Worm (Caenorhabditis elegans): Measurements from ENCODE around the gene F07C3.16.

DNA sequence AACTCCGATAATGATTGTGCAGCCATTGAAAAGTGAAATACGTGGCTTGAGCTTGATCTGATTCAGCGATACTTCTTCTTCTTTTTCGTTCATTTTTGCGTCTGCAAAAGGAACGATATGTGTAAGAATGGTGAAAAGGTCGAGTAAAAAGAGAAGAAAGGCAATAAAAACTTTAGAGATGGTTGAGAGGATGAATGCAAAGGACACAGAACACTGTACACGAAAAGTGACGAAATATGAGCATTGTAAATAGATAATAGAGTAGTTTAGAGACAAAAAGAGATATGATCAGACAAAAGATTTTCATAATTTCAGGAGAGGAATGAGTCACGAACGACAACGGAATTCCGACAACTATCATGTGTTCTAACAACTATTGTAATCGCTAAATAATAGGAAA is 11.1 kb downstream of the F07C3.16 start, which contains the start of gene aat-2:
- TF ChIP-seq unc-130 (GFP tag; optimal IDR thresholded peaks at IDR 0.05) (no peak), lin-40 (tag; optimal IDR thresholded peaks at IDR 0.05) (no peak), Y56A3A.18 (GFP tag; IDR thresholded peaks at IDR 0.05) (no peak), tbp1 (GFP tag; optimal IDR thresholded peaks at IDR 0.05) (no peak), rcor-1 (GFP tag; IDR thresholded peaks at IDR 0.05) (no peak), mxl-1 (tag; optimal IDR thresholded peaks at IDR 0.05) (no peak), pbrm-1 (GFP tag; IDR thresholded peaks at IDR 0.05) (no peak), T26A5.8 (tag; optimal IDR thresholded peaks at IDR 0.05) (no peak), F57A8.1 (GFP tag; optimal IDR thresholded peaks at IDR 0.05) (no peak), snpc-4 (GFP tag; optimal IDR thresholded peaks at IDR 0.05) (no peak), snpc-4 (tag; optimal IDR thresholded peaks at IDR 0.05) (no peak), F33H1.4 (GFP tag; IDR thresholded peaks at IDR 0.05) (no peak), snpc-3.4 (tag; optimal IDR thresholded peaks at IDR 0.05) (no peak), unc-62 (GFP tag; optimal IDR thresholded peaks at IDR 0.05) (no peak)
